Fruit fly (Drosophila melanogaster) whole organism, embryonic: ENCODE measurements around the gene Nep6.

Source experiments
- Atf3 ChIP-seq: fragments of 200-800 bp; sonication (Bioruptor generic); optimal IDR thresholded peaks from 3 replicates; lab custom pipeline; 2016; ENCODE audit warnings: missing biosample characterization, missing genetic modification characterization
- CG10147 ChIP-seq: fragments of 200-800 bp; sonication (Bioruptor generic); optimal IDR thresholded peaks from 2 replicates; lab custom pipeline; 2019; ENCODE audit warnings: missing biosample characterization, mild to moderate bottlenecking, missing genetic modification characterization, moderate library complexity
- CG10274 ChIP-seq: fragments of 200-800 bp; sonication (Bioruptor generic); optimal IDR thresholded peaks from 3 replicates; lab custom pipeline; 2017; ENCODE audit warnings: missing biosample characterization, mild to moderate bottlenecking, missing genetic modification characterization
- CG11247 ChIP-seq: fragments of 200-800 bp; sonication (Bioruptor generic); IDR thresholded peaks from 2 replicates; pipeline ENCODE4 v1.3.6; 2022; ENCODE audit warnings: missing biosample characterization, missing genetic modification characterization
- CG11398 ChIP-seq: fragments of 200-800 bp; sonication (Bioruptor generic); optimal IDR thresholded peaks from 2 replicates; lab custom pipeline; 2016; ENCODE audit warnings: missing biosample characterization, missing genetic modification characterization
- CG11723 ChIP-seq: fragments of 200-800 bp; sonication (Bioruptor generic); optimal IDR thresholded peaks from 2 replicates; lab custom pipeline; 2017; ENCODE audit warnings: missing biosample characterization, mild to moderate bottlenecking, missing genetic modification characterization
- CG12104 ChIP-seq: fragments of 200-800 bp; sonication (Bioruptor generic); optimal IDR thresholded peaks from 3 replicates; lab custom pipeline; 2016; ENCODE audit warnings: missing biosample characterization, missing genetic modification characterization
- CG12299 ChIP-seq: fragments of 200-800 bp; sonication (Bioruptor generic); optimal IDR thresholded peaks from 2 replicates; lab custom pipeline; 2018; ENCODE audit warnings: missing biosample characterization, mild to moderate bottlenecking, missing genetic modification characterization
- CG12769 ChIP-seq: fragments of 200-800 bp; sonication (Bioruptor generic); optimal IDR thresholded peaks from 2 replicates; lab custom pipeline; 2019; ENCODE audit warnings: missing biosample characterization, mild to moderate bottlenecking, missing genetic modification characterization, moderate library complexity
- CG14710 ChIP-seq: fragments of 200-800 bp; sonication (Bioruptor generic); optimal IDR thresholded peaks from 3 replicates; lab custom pipeline; 2019; ENCODE audit warnings: missing biosample characterization, mild to moderate bottlenecking, missing genetic modification characterization, moderate library complexity
- CG15011 ChIP-seq: fragments of 200-800 bp; sonication (Bioruptor generic); optimal IDR thresholded peaks from 3 replicates; lab custom pipeline; 2018; ENCODE audit warnings: missing biosample characterization, mild to moderate bottlenecking, missing genetic modification characterization
- CG15073 ChIP-seq: fragments of 200-800 bp; sonication (Bioruptor generic); optimal IDR thresholded peaks from 2 replicates; lab custom pipeline; 2016; ENCODE audit warnings: missing biosample characterization, missing genetic modification characterization
- CG16863 ChIP-seq: fragments of 200-800 bp; sonication (Bioruptor generic); optimal IDR thresholded peaks from 3 replicates; lab custom pipeline; 2016; ENCODE audit warnings: missing biosample characterization, missing genetic modification characterization
- CG17186 ChIP-seq: fragments of 200-800 bp; sonication (Bioruptor generic); optimal IDR thresholded peaks from 3 replicates; lab custom pipeline; 2017; ENCODE audit warnings: missing biosample characterization, missing genetic modification reagents, missing genetic modification characterization
- CG17361 ChIP-seq: fragments of 200-800 bp; sonication (Bioruptor generic); IDR thresholded peaks from 3 replicates; pipeline ENCODE4 v1.3.6; 2022; ENCODE audit warnings: missing biosample characterization, missing genetic modification characterization
- CG3065 ChIP-seq: fragments of 200-800 bp; sonication (Bioruptor generic); optimal IDR thresholded peaks from 2 replicates; lab custom pipeline; 2016; ENCODE audit warnings: missing biosample characterization, missing genetic modification characterization
- CG31224 ChIP-seq: fragments of 200-800 bp; sonication (Bioruptor generic); IDR thresholded peaks from 2 replicates; pipeline ENCODE4 v1.3.6; 2022; ENCODE audit warnings: missing biosample characterization, missing genetic modification characterization
- CG3163 ChIP-seq: fragments of 200-800 bp; sonication (Bioruptor generic); optimal IDR thresholded peaks from 3 replicates; lab custom pipeline; 2016; ENCODE audit warnings: missing biosample characterization, missing genetic modification characterization
- CG34224 ChIP-seq: fragments of 200-800 bp; sonication (Bioruptor generic); IDR thresholded peaks from 3 replicates; pipeline ENCODE4 v1.3.6; 2022; ENCODE audit warnings: missing biosample characterization, missing genetic modification characterization; ENCODE audit not compliant: partially characterized antibody
- CG3838 ChIP-seq: fragments of 200-800 bp; sonication (Bioruptor generic); optimal IDR thresholded peaks from 3 replicates; lab custom pipeline; 2016; ENCODE audit warnings: missing biosample characterization, missing genetic modification characterization
- CG5953 ChIP-seq: fragments of 200-800 bp; sonication (Bioruptor generic); IDR thresholded peaks from 2 replicates; pipeline ENCODE4 v1.3.6; 2022; ENCODE audit warnings: missing biosample characterization, missing genetic modification characterization
- CG7271 ChIP-seq: fragments of 200-800 bp; sonication (Bioruptor generic); optimal IDR thresholded peaks from 2 replicates; lab custom pipeline; 2018; ENCODE audit warnings: missing biosample characterization, mild to moderate bottlenecking, missing genetic modification characterization, moderate library complexity
- CG8089 ChIP-seq: fragments of 200-800 bp; sonication (Bioruptor generic); optimal IDR thresholded peaks from 3 replicates; lab custom pipeline; 2016; ENCODE audit warnings: missing biosample characterization, missing genetic modification characterization
- CG9215 ChIP-seq: fragments of 200-800 bp; sonication (Bioruptor generic); IDR thresholded peaks from 2 replicates; pipeline ENCODE4 v1.3.6; 2022; ENCODE audit warnings: missing biosample characterization, missing genetic modification characterization
- CG9437 ChIP-seq: fragments of 200-800 bp; sonication (Bioruptor generic); optimal IDR thresholded peaks from 2 replicates; lab custom pipeline; 2018; ENCODE audit warnings: missing biosample characterization, mild to moderate bottlenecking, missing genetic modification characterization
- CTCF ChIP-seq: fragments of 200-800 bp; sonication (Bioruptor generic); optimal IDR thresholded peaks from 2 replicates; lab custom pipeline; 2017; ENCODE audit warnings: missing biosample characterization, mild to moderate bottlenecking, missing genetic modification characterization, moderate library complexity
- Dfd ChIP-seq, 2 experiments: fragments of >200 bp; optimal IDR thresholded peaks; 2 replicates each; lab custom pipeline; 2017; ENCODE audit warnings: missing biosample characterization in 2 of 2, missing genetic modification characterization in 2 of 2
- Hr39 ChIP-seq: fragments of >200 bp; optimal IDR thresholded peaks from 2 replicates; lab custom pipeline; 2017
- Lpt ChIP-seq: fragments of >200 bp; optimal IDR thresholded peaks from 2 replicates; lab custom pipeline; 2018; ENCODE audit warnings: missing biosample characterization, missing genetic modification characterization
- NC2α ChIP-seq: fragments of 200-800 bp; sonication (Bioruptor generic); optimal IDR thresholded peaks from 2 replicates; lab custom pipeline; 2016; ENCODE audit warnings: missing biosample characterization, missing genetic modification characterization
- Neu2 ChIP-seq: fragments of 200-800 bp; sonication (Bioruptor generic); optimal IDR thresholded peaks from 3 replicates; lab custom pipeline; 2016; ENCODE audit warnings: missing biosample characterization, missing genetic modification characterization, borderline replicate concordance
- Nf-YA ChIP-seq: fragments of 200-800 bp; sonication (Bioruptor generic); IDR thresholded peaks from 2 replicates; pipeline ENCODE4 v1.3.6; 2022; ENCODE audit warnings: missing biosample characterization, missing genetic modification characterization
- Nf-YC ChIP-seq: fragments of 200-800 bp; optimal IDR thresholded peaks from 3 replicates; lab custom pipeline; 2019; ENCODE audit warnings: missing biosample characterization, mild to moderate bottlenecking, missing genetic modification characterization, moderate library complexity
- Opbp ChIP-seq: fragments of 200-800 bp; sonication (Bioruptor generic); IDR thresholded peaks from 3 replicates; pipeline ENCODE4 v1.3.6; 2022; ENCODE audit warnings: missing biosample characterization, missing genetic modification characterization; ENCODE audit not compliant: partially characterized antibody
- Optix ChIP-seq: fragments of 200-800 bp; sonication (Bioruptor generic); IDR thresholded peaks from 3 replicates; pipeline ENCODE4 v1.3.6; 2022; ENCODE audit warnings: missing biosample characterization, missing genetic modification characterization
- Ptx1 ChIP-seq: fragments of 200-800 bp; sonication (Bioruptor generic); IDR thresholded peaks from 2 replicates; pipeline ENCODE4 v1.3.6; 2022; ENCODE audit warnings: missing biosample characterization, missing genetic modification characterization
- Scr ChIP-seq: fragments of 200-800 bp; sonication (Bioruptor generic); IDR thresholded peaks from 2 replicates; pipeline ENCODE4 v1.3.6; 2022; ENCODE audit warnings: missing biosample characterization, missing genetic modification characterization; ENCODE audit not compliant: partially characterized antibody
- al ChIP-seq: fragments of 200-800 bp; sonication (Bioruptor generic); IDR thresholded peaks from 2 replicates; pipeline ENCODE4 v1.3.6; 2022; ENCODE audit warnings: missing biosample characterization, missing genetic modification characterization
- cato ChIP-seq: fragments of 200-800 bp; sonication (Bioruptor generic); optimal IDR thresholded peaks from 2 replicates; lab custom pipeline; 2016; ENCODE audit warnings: missing biosample characterization, missing genetic modification characterization, borderline replicate concordance
- dan ChIP-seq: fragments of 200-800 bp; sonication (Bioruptor generic); IDR thresholded peaks from 2 replicates; pipeline ENCODE4 v1.3.6; 2022; ENCODE audit warnings: missing biosample characterization, missing genetic modification characterization
- ems ChIP-seq: fragments of 200-800 bp; sonication (Bioruptor generic); optimal IDR thresholded peaks from 3 replicates; lab custom pipeline; 2016; ENCODE audit warnings: missing biosample characterization, missing genetic modification characterization
- fd3F ChIP-seq: fragments of 200-800 bp; sonication (Bioruptor generic); optimal IDR thresholded peaks from 2 replicates; lab custom pipeline; 2018; ENCODE audit warnings: missing biosample characterization, mild to moderate bottlenecking, missing genetic modification characterization, moderate library complexity
- gce ChIP-seq: fragments of 200-800 bp; sonication (Bioruptor generic); IDR thresholded peaks from 3 replicates; pipeline ENCODE4 v1.3.6; 2022; ENCODE audit warnings: missing biosample characterization, missing genetic modification characterization
- jing ChIP-seq: fragments of 200-800 bp; sonication (Bioruptor generic); optimal IDR thresholded peaks from 2 replicates; lab custom pipeline; 2018; ENCODE audit warnings: missing biosample characterization, mild to moderate bottlenecking, missing genetic modification characterization
- luna ChIP-seq: fragments of 200-800 bp; sonication (Bioruptor generic); optimal IDR thresholded peaks from 2 replicates; lab custom pipeline; 2016; ENCODE audit warnings: missing biosample characterization, missing genetic modification characterization
- repo ChIP-seq: fragments of 200-800 bp; sonication (Bioruptor generic); optimal IDR thresholded peaks from 2 replicates; lab custom pipeline; 2016; ENCODE audit warnings: missing biosample characterization, missing genetic modification characterization
- ro ChIP-seq: fragments of 200-800 bp; sonication (Bioruptor generic); IDR thresholded peaks from 2 replicates; pipeline ENCODE4 v1.3.6; 2022; ENCODE audit warnings: missing biosample characterization, missing genetic modification characterization
- ssp ChIP-seq: fragments of 200-800 bp; sonication (Bioruptor generic); IDR thresholded peaks from 2 replicates; pipeline ENCODE4 v1.3.6; 2022; ENCODE audit warnings: missing biosample characterization, missing genetic modification characterization
- sug ChIP-seq: fragments of 200-800 bp; optimal IDR thresholded peaks from 2 replicates; lab custom pipeline; 2019; ENCODE audit warnings: missing biosample characterization, mild to moderate bottlenecking, missing genetic modification characterization, moderate library complexity
- toy ChIP-seq: fragments of 200-800 bp; sonication (Bioruptor generic); IDR thresholded peaks from 2 replicates; pipeline ENCODE4 v1.3.6; 2022; ENCODE audit warnings: missing biosample characterization, missing genetic modification characterization
- unc-4 ChIP-seq: fragments of 200-800 bp; sonication (Bioruptor generic); IDR thresholded peaks from 2 replicates; pipeline ENCODE4 v1.3.6; 2022; ENCODE audit warnings: missing biosample characterization, missing genetic modification characterization; ENCODE audit not compliant: partially characterized antibody
- usp ChIP-seq: fragments of >200 bp; optimal IDR thresholded peaks from 2 replicates; lab custom pipeline; 2017; ENCODE audit warnings: missing biosample characterization, missing genetic modification characterization
- vvl ChIP-seq: fragments of 200-800 bp; sonication (Bioruptor generic); IDR thresholded peaks from 2 replicates; pipeline ENCODE4 v1.3.6; 2022; ENCODE audit warnings: missing biosample characterization, missing genetic modification characterization

The Nep6 gene

dm6 chrX:12754348-12754733, 47.1 kb upstream of the Nep6 start (continued):
- TF ChIP-seq CG15073 (GFP tag; lab: Kevin White, UChicago) (peak; percentile 25), CG9437 (GFP tag; lab: Kevin White, UChicago) (peak; percentile 61), cato (GFP tag; lab: Kevin White, UChicago) (peak; percentile 58), al (GFP tag; lab: Robert Waterston, UW) (peak; percentile 97), Nf-YA (GFP tag; lab: Robert Waterston, UW) (peak; percentile 92), CG3065 (GFP tag; lab: Kevin White, UChicago) (peak; percentile 57), Neu2 (GFP tag; lab: Kevin White, UChicago) (peak; percentile 27), CG14710 (peak; percentile 56), Nf-YC (tag; lab: Kevin White, UChicago) (peak; percentile 34), Lpt (GFP tag; lab: Kevin White, UChicago) (no peak), Ptx1 (GFP tag; lab: Robert Waterston, UW) (peak; percentile 97), CG11723 (GFP tag; lab: Kevin White, UChicago) (peak; percentile 74), Optix (GFP tag; lab: Robert Waterston, UW) (peak; percentile 92), CTCF (GFP tag; lab: Kevin White, UChicago) (peak; percentile 9), Atf3 (GFP tag; lab: Kevin White, UChicago) (peak; percentile 69), CG31224 (GFP tag; lab: Robert Waterston, UW) (peak; percentile 92), Hr39 (lab: Kevin White, UChicago) (no peak), toy (GFP tag; lab: Robert Waterston, UW) (peak; percentile 87), CG3163 (peak; percentile 33), CG10147 (GFP tag; lab: Kevin White, UChicago) (peak; percentile 92), repo (GFP tag; lab: Kevin White, UChicago) (peak; percentile 43), CG7271 (no peak), ssp (GFP tag; lab: Robert Waterston, UW) (peak; percentile 88), CG34224 (GFP tag; lab: Robert Waterston, UW) (no peak), jing (GFP tag; lab: Kevin White, UChicago) (peak; percentile 82), CG3838 (peak; percentile 22), CG11247 (peak; percentile 97), NC2α (GFP tag; lab: Kevin White, UChicago) (peak; percentile 62), vvl (peak; percentile 97), luna (GFP tag; lab: Kevin White, UChicago) (no peak), sug (tag; lab: Kevin White, UChicago) (peak; percentile 56), Scr (GFP tag; lab: Robert Waterston, UW) (no peak), CG12104 (GFP tag; lab: Kevin White, UChicago) (peak; percentile 78), ro (GFP tag; lab: Robert Waterston, UW) (peak; percentile 80), CG12769 (tag; lab: Kevin White, UChicago) (peak; percentile 91), CG15011 (peak; percentile 82), fd3F (GFP tag; lab: Kevin White, UChicago) (peak; percentile 90), CG17186 (peak; percentile 47), Dfd (GFP tag; optimal IDR thresholded peaks at IDR 0.05; lab: Kevin White, UChicago) (no peak), Opbp (GFP tag; lab: Robert Waterston, UW) (no peak), ems (GFP tag; lab: Kevin White, UChicago) (peak; percentile 76), usp (GFP tag; lab: Kevin White, UChicago) (no peak), CG16863 (GFP tag; lab: Kevin White, UChicago) (peak; percentile 79), gce (peak; percentile 75; the same call in 1 of the 3 replicates), CG17361 (peak; percentile 85), dan (GFP tag; lab: Robert Waterston, UW) (peak; percentile 78), unc-4 (GFP tag; lab: Robert Waterston, UW) (no peak), CG11398 (GFP tag; lab: Kevin White, UChicago) (peak; percentile 59), CG12299 (tag; lab: Kevin White, UChicago) (peak; percentile 82), CG10274 (GFP tag; lab: Kevin White, UChicago) (peak; percentile 75), CG8089 (GFP tag; lab: Kevin White, UChicago) (peak; percentile 61), CG9215 (GFP tag; lab: Robert Waterston, UW) (peak; percentile 95), CG5953 (GFP tag; lab: Robert Waterston, UW) (peak; percentile 84)
